Worm (Caenorhabditis elegans) whole organism, early embryonic: ENCODE data around the gene F25D1.5.

Experiments used
- B0310.2 ChIP-seq: sonication (generic microtip); optimal IDR thresholded peaks from 2 replicates; lab custom pipeline; 2016; ENCODE audit warnings: mild to moderate bottlenecking, missing genetic modification characterization, missing compliant biosample characterization
- aly-1 ChIP-seq: sonication (generic microtip); optimal IDR thresholded peaks from 2 replicates; lab custom pipeline; 2016; ENCODE audit warnings: missing genetic modification characterization, missing compliant biosample characterization
- ama-1 ChIP-seq: fragments of 150-350 bp; optimal IDR thresholded peaks from 2 replicates; lab custom pipeline; 2014
- ceh-36 ChIP-seq: sonication (generic microtip); optimal IDR thresholded peaks from 2 replicates; lab custom pipeline; 2016; ENCODE audit warnings: missing genetic modification characterization, inconsistent platforms, missing compliant biosample characterization
- flt-1 ChIP-seq: fragments of 200-800 bp; sonication (Bioruptor generic); IDR thresholded peaks from 2 replicates; pipeline ENCODE4 v1.3.6; 2022; ENCODE audit warnings: missing genetic modification characterization, missing compliant biosample characterization
- sea-1 ChIP-seq: fragments of 200-800 bp; sonication (Bioruptor generic); conservative IDR thresholded peaks from 2 replicates; pipeline ENCODE4 v1.3.6; 2022; ENCODE audit warnings: missing genetic modification characterization, missing compliant biosample characterization

DNA sequence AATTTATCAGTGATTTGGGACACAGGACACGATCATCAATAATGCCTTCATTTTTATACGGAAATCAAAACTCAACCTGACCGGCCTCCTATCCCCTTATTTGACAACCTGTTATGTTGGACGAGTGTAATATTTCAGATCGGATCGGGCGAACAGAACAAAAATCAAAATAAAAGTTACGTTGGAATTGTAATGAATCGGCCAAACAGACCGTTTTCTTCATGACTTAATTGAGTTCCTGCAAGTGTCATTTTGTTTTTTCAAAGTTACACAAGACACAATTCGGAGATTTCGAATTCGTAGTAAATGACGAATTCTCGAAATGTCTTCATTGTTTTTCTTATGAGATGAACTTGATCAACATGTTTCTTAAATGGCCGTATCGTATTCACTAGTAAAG is 8.7 kb upstream of the F25D1.5 start, which contains the start of gene F32G8.3:
- no peak for TF ChIP-seq ama-1 (lab: Kevin White, UChicago)
- TF ChIP-seq ceh-36 (tag; lab: Kevin White, UChicago) = no peak
- TF ChIP-seq aly-1 = no peak
- no peak for TF ChIP-seq B0310.2
- no peak for TF ChIP-seq flt-1 (GFP tag; lab: Robert Waterston, UW)
- no peak for TF ChIP-seq sea-1 (GFP tag; lab: Robert Waterston, UW)
